Worm (Caenorhabditis elegans) whole organism, L1 larva: ENCODE data around the gene T04G9.4.
A peak's percentile ranks its signal among the peaks of the same experiment; 100 is the strongest.

ENCODE experiments used
- C04F5.9 ChIP-seq: sonication (generic microtip); optimal IDR thresholded peaks from 2 replicates; lab custom pipeline; 2016; ENCODE audit warnings: missing genetic modification characterization, missing compliant biosample characterization
- C34B4.2 ChIP-seq: sonication (generic microtip); optimal IDR thresholded peaks from 2 replicates; lab custom pipeline; 2017; ENCODE audit warnings: mild to moderate bottlenecking, missing genetic modification characterization, missing compliant biosample characterization
- aha-1 ChIP-seq: fragments of 150-350 bp; optimal IDR thresholded peaks from 2 replicates; lab custom pipeline; 2014; ENCODE audit warnings: missing biosample characterization, missing genetic modification characterization
- ama-1 ChIP-seq: fragments of 150-350 bp; optimal IDR thresholded peaks from 2 replicates; lab custom pipeline; 2014
- blmp-1 ChIP-seq: fragments of 150-350 bp; optimal IDR thresholded peaks from 2 replicates; lab custom pipeline; 2014; ENCODE audit warnings: missing biosample characterization, missing genetic modification characterization
- ceh-63 ChIP-seq: fragments of 200-800 bp; sonication (Bioruptor generic); optimal IDR thresholded peaks from 2 replicates; lab custom pipeline; 2018; ENCODE audit warnings: mild to moderate bottlenecking, missing genetic modification characterization, missing compliant biosample characterization
- ceh-8 ChIP-seq: fragments of 200-800 bp; sonication (Bioruptor generic); optimal IDR thresholded peaks from 2 replicates; lab custom pipeline; 2018; ENCODE audit warnings: mild to moderate bottlenecking, missing genetic modification characterization, moderate library complexity, missing compliant biosample characterization
- ceh-82 ChIP-seq, 3 experiments: fragments of 150-350 bp in 1 of 3; sonication (generic microtip) in 2 of 3; optimal IDR thresholded peaks; 2 replicates each; lab custom pipeline; 2014 to 2017; ENCODE audit warnings: missing biosample characterization in 3 of 3, missing genetic modification characterization in 3 of 3
- ceh-88 ChIP-seq: fragments of 200-800 bp; sonication (Bioruptor generic); IDR thresholded peaks from 2 replicates; pipeline ENCODE4 v1.3.6; 2022; ENCODE audit warnings: missing genetic modification characterization, missing compliant biosample characterization
- ceh-90 ChIP-seq: sonication (generic microtip); optimal IDR thresholded peaks from 2 replicates; lab custom pipeline; 2016; ENCODE audit warnings: missing genetic modification characterization, missing compliant biosample characterization
- ces-1 ChIP-seq: fragments of 150-350 bp; optimal IDR thresholded peaks from 2 replicates; lab custom pipeline; 2014; ENCODE audit warnings: missing biosample characterization, missing genetic modification reagents, missing genetic modification characterization
- dpl-1 ChIP-seq, 3 experiments: fragments of 150-350 bp in 2 of 3; sonication (generic microtip) in 1 of 3; optimal IDR thresholded peaks; 2 replicates each; lab custom pipeline; 2014 to 2017; ENCODE audit warnings: missing biosample characterization in 3 of 3, missing genetic modification characterization in 3 of 3, missing genetic modification reagents in 3 of 3
- dsc-1 ChIP-seq: sonication (generic microtip); optimal IDR thresholded peaks from 2 replicates; lab custom pipeline; 2016; ENCODE audit warnings: mild to moderate bottlenecking, missing genetic modification characterization, missing compliant biosample characterization
- efl-3 ChIP-seq: fragments of 200-800 bp; sonication (Bioruptor generic); optimal IDR thresholded peaks from 2 replicates; lab custom pipeline; 2018; ENCODE audit warnings: mild to moderate bottlenecking, missing genetic modification characterization, missing compliant biosample characterization
- egl-27 ChIP-seq, 2 experiments: fragments of 150-350 bp in 1 of 2; sonication (generic microtip); optimal IDR thresholded peaks; 3 replicates each; lab custom pipeline; 2017 to 2018; ENCODE audit warnings: missing biosample characterization in 2 of 2, missing genetic modification characterization in 2 of 2, missing genetic modification reagents in 2 of 2
- elt-3 ChIP-seq, 6 experiments: fragments of 150-350 bp in 1 of 6; sonication (generic microtip); optimal IDR thresholded peaks; 2 replicates each; lab custom pipeline; 2017 to 2018; ENCODE audit warnings: missing biosample characterization in 6 of 6, missing genetic modification characterization in 6 of 6, inconsistent platforms in 1 of 6
- ets-5 ChIP-seq: fragments of 200-800 bp; sonication (Bioruptor generic); IDR thresholded peaks from 2 replicates; pipeline ENCODE4 v1.3.6; 2022; ENCODE audit warnings: missing genetic modification characterization, missing compliant biosample characterization
- fkh-4 ChIP-seq: sonication (generic microtip); optimal IDR thresholded peaks from 2 replicates; lab custom pipeline; 2016; ENCODE audit warnings: missing compliant biosample characterization, missing genetic modification characterization, borderline replicate concordance
- fkh-8 ChIP-seq: sonication (generic microtip); optimal IDR thresholded peaks from 2 replicates; lab custom pipeline; 2016; ENCODE audit warnings: mild to moderate bottlenecking, missing genetic modification characterization, missing compliant biosample characterization
- fos-1 ChIP-seq: fragments of 150-350 bp; optimal IDR thresholded peaks from 2 replicates; lab custom pipeline; 2014; ENCODE audit warnings: missing biosample characterization, missing genetic modification characterization
- hlh-17 ChIP-seq: fragments of 200-800 bp; sonication (Bioruptor generic); optimal IDR thresholded peaks from 2 replicates; lab custom pipeline; 2018; ENCODE audit warnings: missing genetic modification characterization, mild to moderate bottlenecking, missing compliant biosample characterization, moderate library complexity, borderline replicate concordance
- isw-1 ChIP-seq: fragments of 200-800 bp; sonication (Bioruptor generic); IDR thresholded peaks from 2 replicates; pipeline ENCODE4 v1.3.6; 2022; ENCODE audit warnings: missing genetic modification characterization, missing compliant biosample characterization
- lin-13 ChIP-seq: fragments of 150-350 bp; optimal IDR thresholded peaks from 2 replicates; lab custom pipeline; 2014; ENCODE audit warnings: missing biosample characterization, missing genetic modification reagents, missing genetic modification characterization
- lin-14 ChIP-seq: fragments of 200-800 bp; sonication (Bioruptor generic); optimal IDR thresholded peaks from 2 replicates; lab custom pipeline; 2018; ENCODE audit warnings: mild to moderate bottlenecking, missing genetic modification characterization, moderate library complexity, missing compliant biosample characterization
- lin-15B ChIP-seq: fragments of 150-350 bp; sonication (generic microtip); optimal IDR thresholded peaks from 3 replicates; lab custom pipeline; 2014; ENCODE audit warnings: missing biosample characterization, missing genetic modification characterization
- lin-39 ChIP-seq: fragments of 150-350 bp; optimal IDR thresholded peaks from 2 replicates; lab custom pipeline; 2014; ENCODE audit warnings: missing biosample characterization, missing genetic modification reagents, missing genetic modification characterization
- lsy-2 ChIP-seq, 2 experiments: fragments of 150-350 bp; optimal IDR thresholded peaks; 2 replicates each; lab custom pipeline; 2014; ENCODE audit warnings: missing biosample characterization in 2 of 2, missing genetic modification characterization in 2 of 2
- mdl-1 ChIP-seq, 2 experiments: fragments of 150-350 bp; optimal IDR thresholded peaks; 2 replicates each; lab custom pipeline; 2014 to 2017; ENCODE audit warnings: missing biosample characterization in 2 of 2, missing genetic modification characterization in 2 of 2, inconsistent platforms in 1 of 2
- mep-1 ChIP-seq: fragments of 150-350 bp; optimal IDR thresholded peaks from 2 replicates; lab custom pipeline; 2014; ENCODE audit warnings: missing biosample characterization, missing genetic modification characterization
- nhr-11 ChIP-seq: fragments of 150-350 bp; optimal IDR thresholded peaks from 2 replicates; lab custom pipeline; 2014; ENCODE audit warnings: missing biosample characterization, missing genetic modification characterization
- nhr-20 ChIP-seq: sonication (generic microtip); optimal IDR thresholded peaks from 2 replicates; lab custom pipeline; 2016; ENCODE audit warnings: mild to moderate bottlenecking, missing genetic modification characterization, missing compliant biosample characterization
- nhr-28 ChIP-seq: fragments of 150-350 bp; optimal IDR thresholded peaks from 2 replicates; lab custom pipeline; 2014; ENCODE audit warnings: missing biosample characterization, missing genetic modification characterization
- nhr-47 ChIP-seq: sonication (generic microtip); optimal IDR thresholded peaks from 2 replicates; lab custom pipeline; 2016; ENCODE audit warnings: mild to moderate bottlenecking, missing genetic modification characterization, moderate library complexity, missing compliant biosample characterization
- nhr-77 ChIP-seq: fragments of 150-350 bp; optimal IDR thresholded peaks from 2 replicates; lab custom pipeline; 2014; ENCODE audit warnings: missing biosample characterization, missing genetic modification characterization
- nhr-84 ChIP-seq: sonication (generic microtip); optimal IDR thresholded peaks from 2 replicates; lab custom pipeline; 2017; ENCODE audit warnings: missing biosample characterization, missing genetic modification characterization
- nhr-85 ChIP-seq: sonication (generic microtip); peaks from one replicate; lab custom pipeline; 2016; ENCODE audit warnings: missing genetic modification characterization, inconsistent platforms, missing compliant biosample characterization
- snu-23 ChIP-seq: sonication (generic microtip); optimal IDR thresholded peaks from 2 replicates; lab custom pipeline; 2016; ENCODE audit warnings: missing genetic modification characterization, missing compliant biosample characterization
- sox-4 ChIP-seq: sonication (generic microtip); optimal IDR thresholded peaks from 2 replicates; lab custom pipeline; 2016; ENCODE audit warnings: missing genetic modification characterization, missing compliant biosample characterization
- sptf-1 ChIP-seq: fragments of 150-350 bp; optimal IDR thresholded peaks from 2 replicates; lab custom pipeline; 2014; ENCODE audit warnings: missing biosample characterization, missing genetic modification characterization
- sup-37 ChIP-seq: fragments of 200-800 bp; sonication (Bioruptor generic); optimal IDR thresholded peaks from 2 replicates; lab custom pipeline; 2018; ENCODE audit warnings: mild to moderate bottlenecking, missing genetic modification characterization, missing compliant biosample characterization
- unc-130 ChIP-seq: fragments of 150-350 bp; optimal IDR thresholded peaks from 2 replicates; lab custom pipeline; 2017; ENCODE audit warnings: missing biosample characterization, missing genetic modification characterization, inconsistent platforms
- unc-30 ChIP-seq: sonication (generic microtip); optimal IDR thresholded peaks from 2 replicates; lab custom pipeline; 2017; ENCODE audit warnings: missing biosample characterization, missing genetic modification characterization
- unc-62 ChIP-seq: fragments of 150-350 bp; optimal IDR thresholded peaks from 2 replicates; lab custom pipeline; 2014; ENCODE audit warnings: missing biosample characterization, missing genetic modification reagents, missing genetic modification characterization
- unc-86 ChIP-seq: sonication (generic microtip); optimal IDR thresholded peaks from 2 replicates; lab custom pipeline; 2016; ENCODE audit warnings: missing genetic modification characterization, missing compliant biosample characterization
- vab-15 ChIP-seq: sonication (generic microtip); optimal IDR thresholded peaks from 2 replicates; lab custom pipeline; 2017; ENCODE audit warnings: missing genotype, mild to moderate bottlenecking, missing genetic modification characterization, missing compliant biosample characterization
- zag-1 ChIP-seq: fragments of 150-350 bp; optimal IDR thresholded peaks from 2 replicates; lab custom pipeline; 2014; ENCODE audit warnings: missing biosample characterization, missing genetic modification characterization

T04G9.4 gene

DNA sequence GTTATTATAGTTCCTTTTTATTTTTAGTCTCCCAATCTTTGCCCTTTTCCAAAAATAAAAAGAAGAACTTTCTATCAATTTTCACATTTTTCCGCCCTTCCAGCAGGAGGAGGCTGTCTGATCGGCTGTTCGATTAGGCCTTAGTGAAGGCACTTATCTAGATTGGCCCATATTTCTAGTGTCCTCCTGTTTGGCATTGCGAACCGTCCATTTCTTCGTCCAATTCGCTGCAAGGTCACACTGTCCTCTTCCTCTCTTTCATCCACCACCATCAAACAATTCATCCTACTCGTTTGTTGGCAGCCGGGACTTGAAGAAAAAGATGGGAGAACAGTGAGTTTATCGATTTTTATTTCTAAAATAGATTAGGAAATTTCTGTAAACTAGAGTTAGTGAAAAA lies at the start of gene T04G9.4:
Gene T04G9.4 (plus strand): TSS at position 293 of the 400 bp plus-strand sequence.
- no peak for TF ChIP-seq unc-62 (GFP tag; lab: Kevin White, UChicago)
- peak; percentile 56 for TF ChIP-seq blmp-1 (tag; lab: Kevin White, UChicago)
- TF ChIP-seq fkh-4 (tag; lab: Kevin White, UChicago): no peak
- TF ChIP-seq ets-5 (GFP tag; lab: Robert Waterston, UW): no peak
- no peak for TF ChIP-seq mep-1 (tag; lab: Kevin White, UChicago)
- TF ChIP-seq unc-30 (tag; lab: Kevin White, UChicago): no peak
- TF ChIP-seq zag-1: no peak
- no peak for TF ChIP-seq mdl-1 (tag; optimal IDR thresholded peaks at IDR 0.05; lab: Kevin White, UChicago)
- no peak for TF ChIP-seq unc-130 (tag; lab: Kevin White, UChicago)
- TF ChIP-seq dpl-1 (GFP tag; optimal IDR thresholded peaks at IDR 0.05; lab: Kevin White, UChicago): no peak
- peak; percentile 62 for TF ChIP-seq lin-14 (GFP tag; lab: Kevin White, UChicago)
- no peak for TF ChIP-seq hlh-17 (GFP tag; lab: Kevin White, UChicago)
- TF ChIP-seq nhr-85 (tag; lab: Kevin White, UChicago): peak; percentile 79
- no peak for TF ChIP-seq sox-4 (tag; lab: Kevin White, UChicago)
- TF ChIP-seq fos-1 (tag; lab: Kevin White, UChicago): no peak
- no peak for TF ChIP-seq nhr-28 (tag; lab: Kevin White, UChicago)
- TF ChIP-seq C34B4.2 (tag; lab: Kevin White, UChicago): no peak
- TF ChIP-seq vab-15: no peak
- no peak for TF ChIP-seq nhr-84
- no peak for TF ChIP-seq lin-15B (tag; lab: Kevin White, UChicago)
- TF ChIP-seq lsy-2 (tag; optimal IDR thresholded peaks at IDR 0.05; lab: Kevin White, UChicago): no peak
- no peak for TF ChIP-seq sup-37
- TF ChIP-seq nhr-20 (tag; lab: Kevin White, UChicago): peak; percentile 5

DNA sequence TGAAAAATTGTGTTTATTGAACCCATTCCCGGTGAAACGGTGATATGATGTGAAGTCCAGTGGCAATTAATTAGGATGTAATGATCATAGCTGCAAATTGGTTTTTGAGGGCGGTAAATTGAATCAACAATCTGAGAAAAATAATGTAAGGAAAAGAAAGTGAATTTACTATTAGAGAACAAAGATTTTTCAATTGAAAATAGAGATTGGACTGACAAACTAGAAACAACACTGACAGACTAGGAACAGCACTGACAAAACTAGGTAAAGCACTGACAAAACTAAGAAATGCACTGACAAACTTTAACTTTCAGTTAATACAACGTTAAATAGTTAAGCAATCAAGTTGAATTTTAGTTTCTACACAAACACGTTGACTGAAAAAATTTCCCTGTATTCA lies 46.4 kb upstream of the T04G9.4 start, which contains the start of gene sli-1:
Gene sli-1 (minus strand): TSS at position 101 of the 400 bp plus-strand sequence.
- TF ChIP-seq sup-37 (no peak), lin-13 (GFP tag; lab: Kevin White, UChicago) (no peak), lin-14 (GFP tag; lab: Kevin White, UChicago) (no peak), unc-86 (tag; lab: Kevin White, UChicago) (no peak), ces-1 (no peak), ceh-90 (tag; lab: Kevin White, UChicago) (no peak), lsy-2 (tag; optimal IDR thresholded peaks at IDR 0.05; lab: Kevin White, UChicago) (no peak), elt-3 (tag; optimal IDR thresholded peaks at IDR 0.05; lab: Kevin White, UChicago) (no peak), ceh-88 (no peak), nhr-84 (no peak)

DNA sequence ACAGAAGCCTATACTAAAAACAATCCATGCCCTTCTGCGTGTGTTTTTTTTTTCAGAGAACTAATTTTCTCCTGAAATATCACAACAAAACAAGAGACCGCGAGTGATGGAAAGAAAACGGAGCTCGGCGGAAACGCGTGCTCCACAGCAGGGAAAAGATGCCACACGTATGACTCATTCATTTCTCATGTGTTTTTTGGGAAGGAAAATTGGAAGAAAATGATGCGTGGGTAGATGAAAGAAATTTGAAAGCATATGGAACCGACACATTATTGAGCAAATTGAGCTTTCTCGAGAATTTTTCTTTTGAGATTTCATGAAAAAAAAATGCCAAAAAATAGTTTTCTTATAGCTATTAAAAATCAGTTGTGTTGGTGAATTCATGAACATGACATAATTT lies 46.0 kb upstream of the T04G9.4 start:
- TF ChIP-seq lsy-2 (tag; optimal IDR thresholded peaks at IDR 0.05; lab: Kevin White, UChicago): peak in 1 of 2 experiments; percentile 10
- TF ChIP-seq dsc-1 (tag; lab: Kevin White, UChicago): peak; percentile 50
- peak in 1 of 3 experiments; percentile 1 for TF ChIP-seq ceh-82 (tag; optimal IDR thresholded peaks at IDR 0.05; lab: Kevin White, UChicago)
- TF ChIP-seq lin-14 (GFP tag; lab: Kevin White, UChicago): peak; percentile 53
- no peak for TF ChIP-seq isw-1 (GFP tag; lab: Robert Waterston, UW)

DNA sequence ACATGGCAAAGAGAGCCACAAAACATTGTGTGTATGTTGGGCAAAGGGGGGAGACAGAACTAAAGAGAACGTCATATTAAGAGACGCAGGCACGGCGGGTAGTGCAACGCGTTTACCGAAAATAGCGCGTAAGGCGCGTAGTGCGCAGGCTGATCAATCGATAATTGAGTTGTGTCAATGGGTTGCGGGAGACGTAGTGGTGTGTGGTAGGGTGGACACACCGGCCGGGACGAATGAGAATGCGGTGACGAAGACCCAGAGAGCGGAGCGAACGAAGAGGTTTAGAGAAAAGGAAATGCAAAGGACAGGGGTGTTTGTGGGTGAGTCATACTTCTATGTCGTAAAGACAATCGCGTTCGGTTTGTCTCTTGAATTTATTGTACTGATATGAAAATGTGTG lies 44.5 kb upstream of the T04G9.4 start:
- TF ChIP-seq zag-1 (no peak), unc-30 (tag; lab: Kevin White, UChicago) (no peak), elt-3 (tag; optimal IDR thresholded peaks at IDR 0.05; lab: Kevin White, UChicago) (peak in 1 of 6 experiments; percentile 9), nhr-47 (tag; lab: Kevin White, UChicago) (peak; percentile 73), nhr-11 (tag; lab: Kevin White, UChicago) (no peak), C04F5.9 (tag; lab: Kevin White, UChicago) (peak; percentile 41), ceh-63 (GFP tag; lab: Kevin White, UChicago) (no peak), mep-1 (tag; lab: Kevin White, UChicago) (peak; percentile 76), lin-39 (tag; lab: Kevin White, UChicago) (no peak), nhr-77 (tag; lab: Kevin White, UChicago) (no peak), nhr-20 (tag; lab: Kevin White, UChicago) (peak; percentile 70), ceh-82 (tag; optimal IDR thresholded peaks at IDR 0.05; lab: Kevin White, UChicago) (peak in 2 of 3 experiments; percentile 8 to 58), ceh-8 (peak; percentile 13), ama-1 (lab: Kevin White, UChicago) (no peak), fkh-4 (tag; lab: Kevin White, UChicago) (no peak), egl-27 (tag; optimal IDR thresholded peaks at IDR 0.05; lab: Kevin White, UChicago) (no peak), hlh-17 (GFP tag; lab: Kevin White, UChicago) (no peak), blmp-1 (tag; lab: Kevin White, UChicago) (peak; percentile 42), sptf-1 (tag; lab: Kevin White, UChicago) (no peak), fkh-8 (peak; percentile 57), aha-1 (tag; lab: Kevin White, UChicago) (no peak), snu-23 (GFP tag; lab: Kevin White, UChicago) (peak; percentile 82), efl-3 (no peak)
